Worm (Caenorhabditis elegans) whole organism, early embryonic: ENCODE measurements around the gene sgcb-1.

ENCODE experiments used
- aly-1 ChIP-seq: sonication (generic microtip); optimal IDR thresholded peaks from 2 replicates; lab custom pipeline; 2016; ENCODE audit warnings: missing genetic modification characterization, missing compliant biosample characterization
- ama-1 ChIP-seq: fragments of 150-350 bp; optimal IDR thresholded peaks from 2 replicates; lab custom pipeline; 2014
- ceh-36 ChIP-seq: sonication (generic microtip); optimal IDR thresholded peaks from 2 replicates; lab custom pipeline; 2016; ENCODE audit warnings: missing genetic modification characterization, inconsistent platforms, missing compliant biosample characterization
- flt-1 ChIP-seq: fragments of 200-800 bp; sonication (Bioruptor generic); IDR thresholded peaks from 2 replicates; pipeline ENCODE4 v1.3.6; 2022; ENCODE audit warnings: missing genetic modification characterization, missing compliant biosample characterization
- scrt-1 ChIP-seq: fragments of 200-800 bp; sonication (Bioruptor generic); IDR thresholded peaks from 2 replicates; pipeline ENCODE4 v1.3.6; 2022; ENCODE audit warnings: missing genetic modification characterization, missing compliant biosample characterization
- sea-1 ChIP-seq: fragments of 200-800 bp; sonication (Bioruptor generic); conservative IDR thresholded peaks from 2 replicates; pipeline ENCODE4 v1.3.6; 2022; ENCODE audit warnings: missing genetic modification characterization, missing compliant biosample characterization
- tbx-37 ChIP-seq: fragments of 200-800 bp; sonication (Bioruptor generic); conservative IDR thresholded peaks from 2 replicates; pipeline ENCODE4 v1.3.6; 2022; ENCODE audit warnings: missing genetic modification reagents, missing genetic modification characterization, missing compliant biosample characterization
- tra-4 ChIP-seq: sonication (generic microtip); optimal IDR thresholded peaks from 2 replicates; lab custom pipeline; 2017; ENCODE audit warnings: missing genetic modification characterization, missing compliant biosample characterization

DNA sequence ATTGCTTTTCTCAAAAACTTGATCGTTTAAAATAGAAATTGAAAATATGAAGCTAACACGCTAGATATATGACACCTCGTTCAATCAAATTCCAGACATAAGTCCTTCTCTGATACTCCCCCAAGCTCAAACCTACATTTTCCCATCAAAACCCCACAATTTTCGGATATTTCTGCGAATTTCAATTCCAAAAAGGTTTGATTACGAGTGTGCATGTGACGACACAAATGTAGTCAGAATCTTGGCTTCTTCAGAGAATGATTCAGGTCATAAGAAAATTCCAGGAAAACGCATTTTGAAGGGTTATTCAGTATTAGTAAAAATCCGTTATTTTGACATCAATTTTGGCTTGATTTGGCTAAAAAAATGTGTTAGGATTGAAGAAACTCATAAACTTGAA, 8.7 kb downstream of the sgcb-1 start:
- no peak for TF ChIP-seq ceh-36 (tag; lab: Kevin White, UChicago)
- no peak for TF ChIP-seq ama-1 (lab: Kevin White, UChicago)
- TF ChIP-seq tbx-37 (GFP tag; lab: Robert Waterston, UW) = no peak
- TF ChIP-seq scrt-1 (GFP tag; lab: Robert Waterston, UW) = no peak
- no peak for TF ChIP-seq flt-1 (GFP tag; lab: Robert Waterston, UW)
- TF ChIP-seq tra-4 = no peak
- no peak for TF ChIP-seq aly-1 (tag; lab: Kevin White, UChicago)
- no peak for TF ChIP-seq sea-1 (GFP tag; lab: Robert Waterston, UW)
